Fruit fly (Drosophila melanogaster): Measurements from ENCODE around the gene ND-15.
A peak's percentile ranks its signal among the peaks of the same experiment; 100 is the strongest.

The ND-15 gene

dm6 chr2L:131466-132270 is 17.1 kb downstream of the ND-15 start, which contains the start of gene Gs1 (continued):
- TF ChIP-seq CG3726 (GFP tag; IDR thresholded peaks at IDR 0.05): 0 out of 3 replicates have a peak, but pooled peaks have one; percentile 5
- TF ChIP-seq Poxn (GFP tag; IDR thresholded peaks at IDR 0.05): no peak

dm6 chr2L:134563-135382 is 20.2 kb downstream of the ND-15 start:
- TF ChIP-seq CG1602 (GFP tag; optimal IDR thresholded peaks at IDR 0.05): no peak
- peak; percentile 13 for TF ChIP-seq CG15011 (GFP tag; optimal IDR thresholded peaks at IDR 0.05)
- TF ChIP-seq Hr3 (GFP tag; optimal IDR thresholded peaks at IDR 0.05): no peak
- TF ChIP-seq CG7556 (GFP tag; optimal IDR thresholded peaks at IDR 0.05): no peak
- no peak for TF ChIP-seq nerfin-2 (GFP tag; IDR thresholded peaks at IDR 0.05; ENCODE audit: partially characterized antibody)
- 0 out of 3 replicates have a peak, but pooled peaks have one; percentile 8 for TF ChIP-seq CG2199 (GFP tag; IDR thresholded peaks at IDR 0.05)
- no peak for TF ChIP-seq CG11398 (GFP tag; optimal IDR thresholded peaks at IDR 0.05)
- no peak for TF ChIP-seq peb (GFP tag; IDR thresholded peaks at IDR 0.05)
- TF ChIP-seq HLH3B (GFP tag; IDR thresholded peaks at IDR 0.05): 0 out of 2 replicates have a peak, but pooled peaks have one; percentile 4
- peak; percentile 68 for TF ChIP-seq Med (GFP tag)
- TF ChIP-seq sug (tag; optimal IDR thresholded peaks at IDR 0.05): no peak
- no peak for TF ChIP-seq tna (GFP tag; IDR thresholded peaks at IDR 0.05; ENCODE audit: partially characterized antibody)
- TF ChIP-seq crc (GFP tag; optimal IDR thresholded peaks at IDR 0.05): no peak
- no peak for TF ChIP-seq CG8290 (GFP tag; optimal IDR thresholded peaks at IDR 0.05)
- TF ChIP-seq CG8290 (tag; optimal IDR thresholded peaks at IDR 0.05): peak in 1 of 2 experiments; percentile 5
- TF ChIP-seq CoRest (tag; optimal IDR thresholded peaks at IDR 0.05): no peak
- TF ChIP-seq sna (GFP tag; IDR thresholded peaks at IDR 0.05; ENCODE audit: partially characterized antibody): no peak
- no peak for TF ChIP-seq ci (GFP tag; IDR thresholded peaks at IDR 0.05)
- no peak for TF ChIP-seq z (GFP tag; IDR thresholded peaks at IDR 0.05)
- 0 out of 3 replicates have a peak, but pooled peaks have one; percentile 10 for TF ChIP-seq Dbx (GFP tag; IDR thresholded peaks at IDR 0.05)
- TF ChIP-seq Doc2 (GFP tag; IDR thresholded peaks at IDR 0.05): no peak
- TF ChIP-seq Lpt (GFP tag; optimal IDR thresholded peaks at IDR 0.05): no peak
- no peak for TF ChIP-seq Gug (GFP tag; IDR thresholded peaks at IDR 0.05)
- no peak for TF ChIP-seq CG12219 (GFP tag; optimal IDR thresholded peaks at IDR 0.05)
- peak; percentile 36 for TF ChIP-seq Ets65A (GFP tag)
- TF ChIP-seq disco-r (GFP tag; optimal IDR thresholded peaks at IDR 0.05): no peak
- peak; percentile 73 for TF ChIP-seq sens (GFP tag)
- peak; percentile 26 for TF ChIP-seq CG15479 (GFP tag; optimal IDR thresholded peaks at IDR 0.05)
- TF ChIP-seq Doc3 (GFP tag; IDR thresholded peaks at IDR 0.05; ENCODE audit: partially characterized antibody): no peak
- no peak for TF ChIP-seq hth (optimal IDR thresholded peaks at IDR 0.05)
- TF ChIP-seq CG16863 (GFP tag; optimal IDR thresholded peaks at IDR 0.05): no peak
- TF ChIP-seq HHEX (GFP tag; optimal IDR thresholded peaks at IDR 0.05): peak; percentile 14
- TF ChIP-seq cato (GFP tag; optimal IDR thresholded peaks at IDR 0.05; ENCODE audit: borderline replicate concordance): no peak
- no peak for TF ChIP-seq ase (GFP tag; IDR thresholded peaks at IDR 0.05)
- peak; percentile 5 for TF ChIP-seq nau (GFP tag; optimal IDR thresholded peaks at IDR 0.05)
- no peak for TF ChIP-seq Hmr (GFP tag; optimal IDR thresholded peaks at IDR 0.05)
